Fruit fly (Drosophila melanogaster) whole organism, embryonic: Measurements from ENCODE around the gene CG10185.

Source experiments
- CG1529 ChIP-seq: fragments of 200-800 bp; sonication (Bioruptor generic); optimal IDR thresholded peaks from 3 replicates; lab custom pipeline; 2018; ENCODE audit warnings: missing biosample characterization, missing genetic modification characterization
- CG4424 ChIP-seq: fragments of 200-800 bp; sonication (Bioruptor generic); optimal IDR thresholded peaks from 3 replicates; lab custom pipeline; 2016; ENCODE audit warnings: missing biosample characterization, missing genetic modification characterization
- chinmo ChIP-seq: fragments of 200-800 bp; sonication (Bioruptor generic); IDR thresholded peaks from 4 replicates; pipeline ENCODE4 v1.3.6; 2022; ENCODE audit warnings: missing biosample characterization, missing genetic modification characterization; ENCODE audit not compliant: partially characterized antibody
- chm ChIP-seq: fragments of 200-800 bp; sonication (Bioruptor generic); IDR thresholded peaks from 2 replicates; pipeline ENCODE4 v1.3.6; 2022; ENCODE audit warnings: missing biosample characterization, missing genetic modification characterization
- crp ChIP-seq, 2 experiments: fragments of 200-800 bp; sonication (Bioruptor generic); optimal IDR thresholded peaks; 2 replicates in 1 of 2; 3 replicates in 1 of 2; lab custom pipeline; 2017; ENCODE audit warnings: missing biosample characterization in 2 of 2, missing genetic modification characterization in 2 of 2, mild to moderate bottlenecking in 1 of 2, moderate library complexity in 1 of 2
- mirr ChIP-seq: fragments of 200-800 bp; sonication (Bioruptor generic); optimal IDR thresholded peaks from 3 replicates; lab custom pipeline; 2018; ENCODE audit warnings: missing biosample characterization, mild to moderate bottlenecking, missing genetic modification characterization
- pzg ChIP-seq: fragments of 200-800 bp; sonication (Bioruptor generic); optimal IDR thresholded peaks from 3 replicates; lab custom pipeline; 2018; ENCODE audit warnings: missing biosample characterization, mild to moderate bottlenecking, missing genetic modification characterization, moderate library complexity
- sc ChIP-seq, 3 experiments: fragments of >200 bp in 2 of 3; fragments of 200-800 bp in 1 of 3; sonication (Bioruptor generic) in 1 of 3; optimal IDR thresholded peaks; 2 replicates in 2 of 3; 3 replicates in 1 of 3; lab custom pipeline; 2017; ENCODE audit warnings: mild to moderate bottlenecking in 1 of 3, missing biosample characterization in 1 of 3, missing genetic modification characterization in 1 of 3, missing genetic modification reagents in 1 of 3

- no peak for TF ChIP-seq pzg (GFP tag; lab: Kevin White, UChicago)
- TF ChIP-seq chinmo (GFP tag; lab: Robert Waterston, UW), result no peak
- TF ChIP-seq chm (GFP tag; lab: Robert Waterston, UW), result no peak
- TF ChIP-seq sc (optimal IDR thresholded peaks at IDR 0.05; lab: Kevin White, UChicago), result no peak
- no peak for TF ChIP-seq sc (GFP tag; optimal IDR thresholded peaks at IDR 0.05; lab: Kevin White, UChicago)
- no peak for TF ChIP-seq mirr (GFP tag; lab: Kevin White, UChicago)
- TF ChIP-seq crp (GFP tag; optimal IDR thresholded peaks at IDR 0.05; lab: Kevin White, UChicago), result no peak
- TF ChIP-seq CG1529 (GFP tag; lab: Kevin White, UChicago), result no peak
- TF ChIP-seq CG4424 (GFP tag; lab: Kevin White, UChicago), result no peak
These were observed 24.4 kb downstream of the CG10185 start, which contains the start of gene Jhbp4 for dm6 chr3R:16042900-16043548.
